Fruit fly (Drosophila melanogaster): Measurements from ENCODE around the gene sd.

Gene sd

dm6 chrX:15867863-15868262 is 63.7 kb downstream of the sd start, which contains the start of gene Gapdh2 (continued):
- TF ChIP-seq CG12391 (tag; optimal IDR thresholded peaks at IDR 0.05) (peak; percentile 99), eyg (GFP tag; optimal IDR thresholded peaks at IDR 0.05) (peak; percentile 97), Sry-δ (GFP tag; optimal IDR thresholded peaks at IDR 0.05) (peak; percentile 65), CG4404 (GFP tag; IDR thresholded peaks at IDR 0.05) (peak; percentile 88), caup (GFP tag; optimal IDR thresholded peaks at IDR 0.05; ENCODE audit: severe bottlenecking) (peak; percentile 100), nom (GFP tag; optimal IDR thresholded peaks at IDR 0.05) (peak; percentile 100), cg (GFP tag; optimal IDR thresholded peaks at IDR 0.05) (peak; percentile 18), zen (tag; optimal IDR thresholded peaks at IDR 0.05) (peak; percentile 97), CG9797 (GFP tag; optimal IDR thresholded peaks at IDR 0.05) (peak; percentile 64), usp (GFP tag; optimal IDR thresholded peaks at IDR 0.05) (no peak), ham (GFP tag; IDR thresholded peaks at IDR 0.05) (peak; percentile 97; the same call in 1 of the 2 replicates), Ada2b (GFP tag; IDR thresholded peaks at IDR 0.05) (peak; percentile 99), lab (GFP tag; optimal IDR thresholded peaks at IDR 0.05) (peak; percentile 100), mirr (GFP tag; optimal IDR thresholded peaks at IDR 0.05) (peak; percentile 100), btn (GFP tag; optimal IDR thresholded peaks at IDR 0.05) (peak; percentile 92), HmgZ (tag; optimal IDR thresholded peaks at IDR 0.05) (peak; percentile 100), CG32772 (GFP tag; IDR thresholded peaks at IDR 0.05) (peak; percentile 98), Dad (GFP tag; optimal IDR thresholded peaks at IDR 0.05) (peak; percentile 98), Spps (tag; optimal IDR thresholded peaks at IDR 0.05) (peak; percentile 96), gt (GFP tag; IDR thresholded peaks at IDR 0.05) (no peak; the same call in none of the 2 replicates), CG2712 (tag; optimal IDR thresholded peaks at IDR 0.05) (peak; percentile 99), fd96Cb (tag; optimal IDR thresholded peaks at IDR 0.05) (peak; percentile 99), Dref (GFP tag; IDR thresholded peaks at IDR 0.05) (peak; percentile 44), tll (GFP tag; optimal IDR thresholded peaks at IDR 0.05) (peak in 1 of 2 experiments; percentile 57), CrebB (tag; optimal IDR thresholded peaks at IDR 0.05) (peak; percentile 100), cad (GFP tag; optimal IDR thresholded peaks at IDR 0.05) (no peak), CG10321 (GFP tag; IDR thresholded peaks at IDR 0.05) (peak; percentile 90), CG31441 (GFP tag; IDR thresholded peaks at IDR 0.05) (peak; percentile 100), sug (tag; optimal IDR thresholded peaks at IDR 0.05) (peak; percentile 100), CG13894 (tag; optimal IDR thresholded peaks at IDR 0.05) (peak; percentile 100), lilli (GFP tag; optimal IDR thresholded peaks at IDR 0.05) (peak; percentile 99), gsb (GFP tag; IDR thresholded peaks at IDR 0.05) (peak; percentile 99), CG17186 (GFP tag; optimal IDR thresholded peaks at IDR 0.05) (peak; percentile 87), Gug (GFP tag; IDR thresholded peaks at IDR 0.05) (peak; percentile 91), crol (GFP tag; IDR thresholded peaks at IDR 0.05) (no peak; the same call in 1 of the 2 replicates), CG14014 (GFP tag; IDR thresholded peaks at IDR 0.05) (peak; percentile 100), zen2 (GFP tag; IDR thresholded peaks at IDR 0.05; ENCODE audit: partially characterized antibody) (no peak), CG7556 (GFP tag; optimal IDR thresholded peaks at IDR 0.05) (peak; percentile 100), bowl (GFP tag; IDR thresholded peaks at IDR 0.05) (peak; percentile 99), gce (GFP tag; IDR thresholded peaks at IDR 0.05) (no peak; the same call in none of the 3 replicates), nau (GFP tag; optimal IDR thresholded peaks at IDR 0.05) (peak; percentile 100), Myb (GFP tag; optimal IDR thresholded peaks at IDR 0.05) (peak; percentile 83), Jarid2 (GFP tag; optimal IDR thresholded peaks at IDR 0.05) (peak; percentile 95)
